Fruit fly (Drosophila melanogaster): ENCODE data around the gene CG31730.

dm6 chr2L:13268040-13268652, 8.6 kb upstream of the CG31730 start:
- TF ChIP-seq CG4496 (GFP tag; IDR thresholded peaks at IDR 0.05): peak; percentile 42; the same call in 1 of the 3 replicates
- peak; percentile 33 for TF ChIP-seq Pif1B (GFP tag; optimal IDR thresholded peaks at IDR 0.05)
- peak; percentile 52 for TF ChIP-seq CG8301 (tag; optimal IDR thresholded peaks at IDR 0.05)
- TF ChIP-seq CG14655 (GFP tag; optimal IDR thresholded peaks at IDR 0.05): peak; percentile 71
- TF ChIP-seq D1 (tag; optimal IDR thresholded peaks at IDR 0.05): peak; percentile 60
- no peak for TF ChIP-seq CG13204 (GFP tag; optimal IDR thresholded peaks at IDR 0.05)
- TF ChIP-seq fd96Ca (GFP tag; IDR thresholded peaks at IDR 0.05): no peak
- peak; percentile 21; the same call in 1 of the 2 replicates for TF ChIP-seq CG12605 (GFP tag; IDR thresholded peaks at IDR 0.05)
